Worm (Caenorhabditis elegans): ENCODE results near the gene rbm-39.

rbm-39 gene

DNA sequence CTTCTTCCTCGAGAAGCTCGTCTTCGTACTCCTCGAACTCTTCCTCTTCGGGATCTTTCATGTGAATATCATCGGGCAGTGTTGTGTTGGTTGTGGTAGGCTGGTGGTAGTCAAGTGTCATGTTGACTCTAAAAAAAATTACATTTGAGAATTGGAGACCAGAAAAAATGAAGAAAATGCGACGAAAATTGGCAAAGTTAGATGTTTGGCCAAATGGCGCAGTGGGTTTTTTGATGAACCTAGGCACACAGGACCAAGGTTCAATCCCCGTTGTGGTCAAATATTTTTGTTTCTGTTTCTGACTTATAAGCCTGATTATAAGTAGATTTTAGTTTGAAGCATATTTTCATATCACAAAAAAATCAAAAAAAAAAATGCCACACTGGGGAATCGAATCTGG is 50.6 kb downstream of the rbm-39 start:
- TF ChIP-seq nfya-1 (tag; optimal IDR thresholded peaks at IDR 0.05; ENCODE audit: insufficient read depth), result no peak
- no peak for TF ChIP-seq fos-1 (tag; optimal IDR thresholded peaks at IDR 0.05)
- no peak for TF ChIP-seq nhr-77 (tag; optimal IDR thresholded peaks at IDR 0.05)
- TF ChIP-seq hmg-11 (tag; optimal IDR thresholded peaks at IDR 0.05), result no peak
- no peak for TF ChIP-seq fkh-10 (GFP tag; optimal IDR thresholded peaks at IDR 0.05)
- no peak for TF ChIP-seq snpc-4 (tag; optimal IDR thresholded peaks at IDR 0.05)
- no peak for TF ChIP-seq lin-39 (tag; optimal IDR thresholded peaks at IDR 0.05)
- no peak for TF ChIP-seq unc-39 (tag; optimal IDR thresholded peaks at IDR 0.05)
- TF ChIP-seq unc-62 (GFP tag; optimal IDR thresholded peaks at IDR 0.05), result no peak
- no peak for TF ChIP-seq elt-3 (tag; optimal IDR thresholded peaks at IDR 0.05)
- TF ChIP-seq aly-2 (tag; optimal IDR thresholded peaks at IDR 0.05), result no peak
- no peak for TF ChIP-seq nhr-76 (tag; optimal IDR thresholded peaks at IDR 0.05)

- TF ChIP-seq R02D3.7 (tag; optimal IDR thresholded peaks at IDR 0.05) (no peak), snpc-4 (tag; optimal IDR thresholded peaks at IDR 0.05) (peak; percentile 51), lin-15B (tag; optimal IDR thresholded peaks at IDR 0.05) (no peak), ceh-16 (tag; optimal IDR thresholded peaks at IDR 0.05) (no peak), tbx-2 (tag; optimal IDR thresholded peaks at IDR 0.05) (no peak), pha-4 (tag; optimal IDR thresholded peaks at IDR 0.05) (peak; percentile 59), lin-39 (tag; optimal IDR thresholded peaks at IDR 0.05) (peak; percentile 48), nhr-67 (tag; optimal IDR thresholded peaks at IDR 0.05) (no peak), hmg-11 (tag; optimal IDR thresholded peaks at IDR 0.05) (peak; percentile 40), mdl-1 (tag; optimal IDR thresholded peaks at IDR 0.05) (no peak), ama-1 (optimal IDR thresholded peaks at IDR 0.05) (peak; percentile 12), elt-3 (tag; optimal IDR thresholded peaks at IDR 0.05) (no peak), daf-12 (tag; optimal IDR thresholded peaks at IDR 0.05) (no peak)
These were observed 51.9 kb downstream of the rbm-39 start for ce11 chrIV:1064289-1064848.

DNA sequence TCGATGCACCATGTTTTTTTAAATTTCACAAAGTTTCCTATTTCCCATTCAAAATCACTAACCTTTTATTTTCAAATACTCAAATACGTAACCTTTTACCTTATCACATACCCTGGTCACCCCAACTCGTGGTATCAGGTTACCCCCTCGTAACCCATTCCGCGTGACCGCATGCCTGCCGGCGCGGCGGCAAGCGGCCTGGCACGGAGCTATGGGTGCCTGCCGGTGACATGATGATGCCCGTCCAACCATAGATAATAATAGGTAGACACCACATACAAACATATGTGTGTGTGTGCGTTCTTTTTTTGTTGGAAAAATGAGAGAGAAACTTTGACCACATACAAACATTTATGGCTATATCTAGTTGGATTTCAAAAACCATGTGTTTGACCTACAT is 53.1 kb downstream of the rbm-39 start:
- TF ChIP-seq ZK546.5 (tag; optimal IDR thresholded peaks at IDR 0.05) (no peak), pha-4 (tag; optimal IDR thresholded peaks at IDR 0.05) (peak; percentile 38), nhr-25 (tag; optimal IDR thresholded peaks at IDR 0.05) (no peak), fos-1 (tag; optimal IDR thresholded peaks at IDR 0.05) (peak; percentile 22), lin-39 (tag; optimal IDR thresholded peaks at IDR 0.05) (peak; percentile 3)

DNA sequence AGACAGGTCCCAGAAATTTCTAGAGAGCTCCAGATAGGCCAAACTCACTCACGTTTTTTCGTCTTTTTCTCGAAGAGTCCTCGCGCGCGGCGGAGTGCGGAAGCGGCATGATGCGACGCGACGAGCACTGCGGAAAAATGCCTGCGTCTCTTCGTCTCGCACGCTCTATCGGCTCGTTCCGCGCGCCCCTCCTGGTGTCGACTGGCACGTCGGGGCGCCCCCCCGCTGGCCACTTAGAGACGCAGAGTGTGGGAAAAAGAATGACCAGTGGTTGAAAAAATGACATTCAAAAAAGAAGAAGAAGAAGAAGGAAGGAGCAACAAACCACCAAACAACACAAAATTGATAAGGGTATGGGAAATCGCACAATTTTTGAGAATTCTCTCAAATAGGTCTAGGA is 55.0 kb downstream of the rbm-39 start, which contains the start of gene znf-782:
Gene znf-782, minus strand, starts transcription at position 96 of the 400 bp plus-strand sequence.
- peak; percentile 57 for TF ChIP-seq egl-5 (tag; optimal IDR thresholded peaks at IDR 0.05)
- TF ChIP-seq tbx-2 (tag; optimal IDR thresholded peaks at IDR 0.05), result peak; percentile 19
- TF ChIP-seq elt-2 (tag; optimal IDR thresholded peaks at IDR 0.05), result peak; percentile 31
- TF ChIP-seq lin-39 (tag; optimal IDR thresholded peaks at IDR 0.05), result peak; percentile 70
- TF ChIP-seq nhr-11 (tag; optimal IDR thresholded peaks at IDR 0.05), result peak; percentile 11
- peak; percentile 8 for TF ChIP-seq lin-15B (tag; optimal IDR thresholded peaks at IDR 0.05)
- TF ChIP-seq ztf-11 (tag; optimal IDR thresholded peaks at IDR 0.05), result no peak
- TF ChIP-seq hmg-11 (tag; optimal IDR thresholded peaks at IDR 0.05), result peak; percentile 33
- TF ChIP-seq pha-4 (tag; optimal IDR thresholded peaks at IDR 0.05), result peak; percentile 1
- no peak for TF ChIP-seq R02D3.7 (tag; optimal IDR thresholded peaks at IDR 0.05)
- TF ChIP-seq skn-1 (tag; optimal IDR thresholded peaks at IDR 0.05), result peak; percentile 1
- TF ChIP-seq nfya-1 (tag; optimal IDR thresholded peaks at IDR 0.05; ENCODE audit: insufficient read depth), result peak; percentile 74
- TF ChIP-seq ZK546.5 (tag; optimal IDR thresholded peaks at IDR 0.05), result no peak
- peak; percentile 47 for TF ChIP-seq lsy-12 (tag; optimal IDR thresholded peaks at IDR 0.05)
- peak; percentile 21 for TF ChIP-seq jun-1 (tag; optimal IDR thresholded peaks at IDR 0.05)
- TF ChIP-seq nhr-25 (tag; optimal IDR thresholded peaks at IDR 0.05), result no peak
- no peak for TF ChIP-seq fkh-10 (GFP tag; optimal IDR thresholded peaks at IDR 0.05)
- TF ChIP-seq nhr-23 (tag; optimal IDR thresholded peaks at IDR 0.05), result no peak

DNA sequence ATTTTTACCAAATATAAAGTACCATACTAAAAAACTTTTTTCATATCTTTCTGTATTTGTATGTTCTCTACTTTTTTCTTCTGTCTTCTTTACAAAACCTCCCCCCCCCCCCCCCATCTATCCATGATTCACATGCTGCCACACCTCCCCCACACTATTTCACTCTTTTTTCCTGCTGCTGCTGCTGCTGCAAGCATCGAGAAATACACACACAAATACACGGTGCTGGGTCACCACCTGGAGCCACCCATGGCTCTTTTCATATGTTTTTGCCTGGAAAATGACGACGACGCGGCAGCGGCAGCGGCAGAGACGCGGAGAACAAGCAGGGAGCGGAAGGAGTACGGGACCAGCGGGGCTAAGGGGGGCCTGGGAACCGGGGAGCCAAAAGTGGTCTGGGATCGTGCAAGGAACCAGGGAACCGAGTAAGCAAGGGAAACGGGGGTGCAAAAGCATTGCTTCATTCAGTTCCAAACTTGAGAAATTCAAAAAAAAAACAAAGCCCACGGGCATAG is 56.4 kb downstream of the rbm-39 start:
- TF ChIP-seq lin-39 (tag; optimal IDR thresholded peaks at IDR 0.05), result peak; percentile 35
- TF ChIP-seq pha-4 (tag; optimal IDR thresholded peaks at IDR 0.05), result peak; percentile 17
- TF ChIP-seq ceh-9 (tag; optimal IDR thresholded peaks at IDR 0.05), result no peak

All from whole organism, L3 larva.